Worm (Caenorhabditis elegans): ENCODE results near the gene Y26G10.4.

DNA sequence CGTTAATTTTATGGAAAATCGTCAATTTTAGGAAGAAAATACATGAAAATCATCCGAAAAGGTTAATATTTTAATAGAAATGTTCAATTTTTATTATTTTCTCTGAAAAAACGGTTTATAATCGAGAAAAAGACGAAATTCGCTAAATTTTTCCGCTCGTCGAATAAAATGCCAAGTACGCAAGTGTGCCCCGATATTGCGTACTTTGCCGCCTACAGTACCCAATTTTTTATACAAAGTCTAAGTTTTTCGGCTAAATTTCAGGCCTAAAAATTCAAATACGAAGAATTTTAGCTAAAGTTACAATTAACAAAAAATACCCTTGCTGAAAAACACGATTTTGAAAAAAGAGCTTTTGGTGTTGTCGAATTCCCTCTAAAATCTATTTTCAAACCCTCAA is 40.2 kb downstream of the Y26G10.4 start:
- TF ChIP-seq jun-1 (tag; optimal IDR thresholded peaks at IDR 0.05) (no peak), elt-2 (tag; optimal IDR thresholded peaks at IDR 0.05) (no peak), nhr-237 (tag; optimal IDR thresholded peaks at IDR 0.05) (no peak), sea-2 (GFP tag; optimal IDR thresholded peaks at IDR 0.05) (no peak), ceh-82 (tag; optimal IDR thresholded peaks at IDR 0.05) (no peak), ztf-11 (tag; optimal IDR thresholded peaks at IDR 0.05) (no peak), nhr-12 (tag; optimal IDR thresholded peaks at IDR 0.05) (no peak), aly-2 (tag; optimal IDR thresholded peaks at IDR 0.05) (no peak), unc-39 (tag; optimal IDR thresholded peaks at IDR 0.05) (no peak), nhr-76 (tag; optimal IDR thresholded peaks at IDR 0.05) (no peak), nhr-28 (tag; optimal IDR thresholded peaks at IDR 0.05) (no peak)

All from whole organism, L3 larva.